Fruit fly (Drosophila melanogaster): ENCODE measurements around the gene Rbcn-3A.

Rbcn-3A gene

DNA sequence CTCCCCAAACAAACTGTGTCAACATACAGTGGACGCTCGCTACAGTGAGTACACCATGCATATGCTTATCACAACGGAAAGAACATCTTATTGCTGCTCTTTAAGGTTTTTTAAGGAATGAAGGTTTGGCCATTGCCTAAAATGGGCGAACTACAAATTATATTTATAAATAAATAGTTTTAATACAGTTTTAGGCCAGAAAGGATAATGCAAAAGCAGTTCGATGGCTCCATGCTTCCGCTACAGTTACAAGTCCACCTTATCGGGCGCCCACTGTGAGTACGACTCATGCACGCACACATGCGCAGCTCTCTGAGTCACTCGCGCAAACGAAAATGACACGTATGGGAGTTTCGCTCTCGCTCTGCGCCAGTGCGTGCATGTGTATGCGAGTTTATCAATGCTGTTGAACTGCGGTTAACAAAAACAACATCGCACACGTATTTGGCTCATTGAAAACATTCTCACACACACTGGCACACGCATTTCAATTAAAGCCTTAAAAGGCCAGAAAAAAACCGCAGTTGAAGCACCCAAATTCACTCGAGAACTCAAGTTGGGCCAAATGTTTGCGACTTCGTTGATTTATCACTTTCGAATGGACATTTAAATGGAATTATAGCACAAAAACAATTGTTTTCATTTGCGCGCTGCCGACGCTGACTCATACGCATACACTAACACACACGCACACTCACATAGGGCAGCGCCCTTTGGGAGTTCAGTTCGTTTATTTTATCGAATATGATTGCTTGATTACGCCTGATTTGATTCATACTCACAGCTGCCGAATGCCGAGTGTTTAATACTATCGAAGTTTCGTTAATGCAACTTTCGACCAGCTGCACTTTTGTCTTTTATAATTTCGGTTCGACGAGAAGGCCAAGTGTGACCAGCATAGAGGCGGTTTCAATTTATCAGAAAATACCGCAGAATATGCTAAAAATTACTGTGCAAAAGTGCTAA lies 30.8 kb downstream of the Rbcn-3A start, which contains the start of gene sqh (continued):
- TF ChIP-seq slp2 (GFP tag; optimal IDR thresholded peaks at IDR 0.05) (no peak), H15 (GFP tag; IDR thresholded peaks at IDR 0.05) (peak; percentile 78), CG13894 (tag; optimal IDR thresholded peaks at IDR 0.05) (peak; percentile 83), exex (tag; optimal IDR thresholded peaks at IDR 0.05) (peak; percentile 57), CG14050 (GFP tag; IDR thresholded peaks at IDR 0.05) (peak; percentile 89), scrt (GFP tag; optimal IDR thresholded peaks at IDR 0.05) (no peak), Elba2 (GFP tag; optimal IDR thresholded peaks at IDR 0.05) (no peak), MBD-R2 (GFP tag; IDR thresholded peaks at IDR 0.05) (peak; percentile 68), odd (GFP tag; optimal IDR thresholded peaks at IDR 0.05) (peak; percentile 92), HLH4C (GFP tag; IDR thresholded peaks at IDR 0.05; ENCODE audit: partially characterized antibody) (no peak), hkb (optimal IDR thresholded peaks at IDR 0.05) (no peak), hkb (GFP tag; IDR thresholded peaks at IDR 0.05) (peak; percentile 92; the same call in 1 of the 2 replicates), nerfin-2 (GFP tag; IDR thresholded peaks at IDR 0.05; ENCODE audit: partially characterized antibody) (no peak), cwo (GFP tag; optimal IDR thresholded peaks at IDR 0.05) (peak; percentile 83), tin (GFP tag; optimal IDR thresholded peaks at IDR 0.05) (peak; percentile 78), CG7556 (GFP tag; optimal IDR thresholded peaks at IDR 0.05) (peak; percentile 90), CG2116 (GFP tag; optimal IDR thresholded peaks at IDR 0.05) (peak; percentile 56), dm (GFP tag; optimal IDR thresholded peaks at IDR 0.05) (no peak), CG7839 (tag; optimal IDR thresholded peaks at IDR 0.05) (peak; percentile 92), chm (GFP tag; IDR thresholded peaks at IDR 0.05) (peak; percentile 81), prd (optimal IDR thresholded peaks at IDR 0.05) (no peak), prd (GFP tag; IDR thresholded peaks at IDR 0.05) (peak; percentile 94), CG17912 (GFP tag; optimal IDR thresholded peaks at IDR 0.05) (peak; percentile 68), CG2875 (GFP tag; optimal IDR thresholded peaks at IDR 0.05) (peak; percentile 81), CG6254 (GFP tag; optimal IDR thresholded peaks at IDR 0.05) (peak; percentile 69), CG8359 (GFP tag; optimal IDR thresholded peaks at IDR 0.05; ENCODE audit: borderline replicate concordance) (peak; percentile 79), CG32532 (GFP tag; IDR thresholded peaks at IDR 0.05) (peak; percentile 92), kni (GFP tag; optimal IDR thresholded peaks at IDR 0.05) (peak; percentile 85), Ravus (GFP tag; IDR thresholded peaks at IDR 0.05) (peak; percentile 81), Mrtf (GFP tag; IDR thresholded peaks at IDR 0.05) (peak; percentile 86), luna (GFP tag; optimal IDR thresholded peaks at IDR 0.05) (no peak), CG14441 (GFP tag; IDR thresholded peaks at IDR 0.05) (peak; percentile 92), Oli (tag; optimal IDR thresholded peaks at IDR 0.05) (peak; percentile 90), Optix (GFP tag; IDR thresholded peaks at IDR 0.05) (peak; percentile 84), ranshi (GFP tag; IDR thresholded peaks at IDR 0.05) (peak; percentile 83), Doc2 (GFP tag; IDR thresholded peaks at IDR 0.05) (peak; percentile 44; the same call in 1 of the 2 replicates), Stat92E (GFP tag; optimal IDR thresholded peaks at IDR 0.05) (peak in 1 of 3 experiments; percentile 95), CG16863 (GFP tag; optimal IDR thresholded peaks at IDR 0.05) (peak; percentile 13), D19B (GFP tag; optimal IDR thresholded peaks at IDR 0.05) (peak; percentile 67), HLH3B (GFP tag; IDR thresholded peaks at IDR 0.05) (peak; percentile 90), CG7372 (GFP tag; IDR thresholded peaks at IDR 0.05) (peak; percentile 87), CG12744 (GFP tag; optimal IDR thresholded peaks at IDR 0.05) (peak; percentile 44), CG4404 (GFP tag; IDR thresholded peaks at IDR 0.05) (peak; percentile 87), B-H2 (GFP tag; optimal IDR thresholded peaks at IDR 0.05) (peak; percentile 77), fd64A (GFP tag; optimal IDR thresholded peaks at IDR 0.05) (peak; percentile 71), stc (GFP tag; IDR thresholded peaks at IDR 0.05) (peak; percentile 90), CG30403 (GFP tag; optimal IDR thresholded peaks at IDR 0.05) (peak; percentile 89), ap (GFP tag; IDR thresholded peaks at IDR 0.05) (peak; percentile 78), Awh (GFP tag; IDR thresholded peaks at IDR 0.05) (peak; percentile 76)
